Worm (Caenorhabditis elegans) whole organism, L1 larva: ENCODE measurements around the gene mam-1.

Experiments used
- C04F5.9 ChIP-seq: sonication (generic microtip); optimal IDR thresholded peaks from 2 replicates; lab custom pipeline; 2016; ENCODE audit warnings: missing genetic modification characterization, missing compliant biosample characterization
- F16B12.6 ChIP-seq: fragments of 150-350 bp; optimal IDR thresholded peaks from 2 replicates; lab custom pipeline; 2014; ENCODE audit warnings: missing biosample characterization, missing genetic modification characterization
- Y116A8C.19 ChIP-seq: sonication (generic microtip); optimal IDR thresholded peaks from 2 replicates; lab custom pipeline; 2016; ENCODE audit warnings: missing compliant biosample characterization, missing genetic modification characterization, borderline replicate concordance
- alr-1 ChIP-seq: fragments of 200-800 bp; sonication (Bioruptor generic); optimal IDR thresholded peaks from 2 replicates; lab custom pipeline; 2018; ENCODE audit warnings: borderline replicate concordance, mild to moderate bottlenecking, missing genetic modification characterization, missing compliant biosample characterization
- ceh-63 ChIP-seq: fragments of 200-800 bp; sonication (Bioruptor generic); optimal IDR thresholded peaks from 2 replicates; lab custom pipeline; 2018; ENCODE audit warnings: mild to moderate bottlenecking, missing genetic modification characterization, missing compliant biosample characterization
- ceh-8 ChIP-seq: fragments of 200-800 bp; sonication (Bioruptor generic); optimal IDR thresholded peaks from 2 replicates; lab custom pipeline; 2018; ENCODE audit warnings: mild to moderate bottlenecking, missing genetic modification characterization, moderate library complexity, missing compliant biosample characterization
- ceh-82 ChIP-seq, 3 experiments: fragments of 150-350 bp in 1 of 3; sonication (generic microtip) in 2 of 3; optimal IDR thresholded peaks; 2 replicates each; lab custom pipeline; 2014 to 2017; ENCODE audit warnings: missing biosample characterization in 3 of 3, missing genetic modification characterization in 3 of 3
- ces-1 ChIP-seq: fragments of 150-350 bp; optimal IDR thresholded peaks from 2 replicates; lab custom pipeline; 2014; ENCODE audit warnings: missing biosample characterization, missing genetic modification reagents, missing genetic modification characterization
- dsc-1 ChIP-seq: sonication (generic microtip); optimal IDR thresholded peaks from 2 replicates; lab custom pipeline; 2016; ENCODE audit warnings: mild to moderate bottlenecking, missing genetic modification characterization, missing compliant biosample characterization
- egl-13 ChIP-seq: sonication (generic microtip); optimal IDR thresholded peaks from 2 replicates; lab custom pipeline; 2016; ENCODE audit warnings: missing genotype, missing genetic modification reagents, missing genetic modification characterization, missing compliant biosample characterization
- egl-27 ChIP-seq, 2 experiments: fragments of 150-350 bp in 1 of 2; sonication (generic microtip); optimal IDR thresholded peaks; 3 replicates each; lab custom pipeline; 2017 to 2018; ENCODE audit warnings: missing biosample characterization in 2 of 2, missing genetic modification characterization in 2 of 2, missing genetic modification reagents in 2 of 2
- elt-2 ChIP-seq: sonication (generic microtip); optimal IDR thresholded peaks from 2 replicates; lab custom pipeline; 2016; ENCODE audit warnings: missing genetic modification characterization, mild to moderate bottlenecking, inconsistent platforms, missing compliant biosample characterization, missing genetic modification reagents
- elt-3 ChIP-seq, 6 experiments: fragments of 150-350 bp in 1 of 6; sonication (generic microtip); optimal IDR thresholded peaks; 2 replicates each; lab custom pipeline; 2017 to 2018; ENCODE audit warnings: missing biosample characterization in 6 of 6, missing genetic modification characterization in 6 of 6, inconsistent platforms in 1 of 6
- fkh-10 ChIP-seq: sonication (generic microtip); optimal IDR thresholded peaks from 2 replicates; lab custom pipeline; 2017; ENCODE audit warnings: missing biosample characterization, missing genetic modification reagents, missing genetic modification characterization
- fkh-4 ChIP-seq: sonication (generic microtip); optimal IDR thresholded peaks from 2 replicates; lab custom pipeline; 2016; ENCODE audit warnings: missing compliant biosample characterization, missing genetic modification characterization, borderline replicate concordance
- fkh-8 ChIP-seq: sonication (generic microtip); optimal IDR thresholded peaks from 2 replicates; lab custom pipeline; 2016; ENCODE audit warnings: mild to moderate bottlenecking, missing genetic modification characterization, missing compliant biosample characterization
- grh-1 ChIP-seq: fragments of 200-800 bp; sonication (Bioruptor generic); IDR thresholded peaks from 2 replicates; pipeline ENCODE4 v1.3.6; 2022; ENCODE audit warnings: missing genetic modification reagents, missing genetic modification characterization, missing compliant biosample characterization
- hlh-17 ChIP-seq: fragments of 200-800 bp; sonication (Bioruptor generic); optimal IDR thresholded peaks from 2 replicates; lab custom pipeline; 2018; ENCODE audit warnings: missing genetic modification characterization, mild to moderate bottlenecking, missing compliant biosample characterization, moderate library complexity, borderline replicate concordance
- lin-14 ChIP-seq: fragments of 200-800 bp; sonication (Bioruptor generic); optimal IDR thresholded peaks from 2 replicates; lab custom pipeline; 2018; ENCODE audit warnings: mild to moderate bottlenecking, missing genetic modification characterization, moderate library complexity, missing compliant biosample characterization
- lin-35 ChIP-seq, 2 experiments: fragments of 150-350 bp; optimal IDR thresholded peaks; 2 replicates each; lab custom pipeline; 2014; ENCODE audit warnings: missing biosample characterization in 2 of 2, missing genetic modification characterization in 2 of 2, missing genetic modification reagents in 2 of 2
- lir-3 ChIP-seq: sonication (generic microtip); optimal IDR thresholded peaks from 2 replicates; lab custom pipeline; 2016; ENCODE audit warnings: mild to moderate bottlenecking, missing genetic modification characterization, moderate library complexity, missing compliant biosample characterization; ENCODE audit not compliant: poor library complexity
- mab-9 ChIP-seq: fragments of 200-800 bp; sonication (Bioruptor generic); IDR thresholded peaks from 2 replicates; pipeline ENCODE4 v1.3.6; 2022; ENCODE audit warnings: missing genetic modification reagents, missing genetic modification characterization, missing compliant biosample characterization
- mef-2 ChIP-seq: fragments of 150-350 bp; optimal IDR thresholded peaks from 2 replicates; lab custom pipeline; 2014; ENCODE audit warnings: missing biosample characterization, missing genetic modification characterization
- mep-1 ChIP-seq: fragments of 150-350 bp; optimal IDR thresholded peaks from 2 replicates; lab custom pipeline; 2014; ENCODE audit warnings: missing biosample characterization, missing genetic modification characterization
- nhr-12 ChIP-seq: sonication (generic microtip); optimal IDR thresholded peaks from 2 replicates; lab custom pipeline; 2017; ENCODE audit warnings: missing biosample characterization, missing genetic modification characterization
- nhr-20 ChIP-seq: sonication (generic microtip); optimal IDR thresholded peaks from 2 replicates; lab custom pipeline; 2016; ENCODE audit warnings: mild to moderate bottlenecking, missing genetic modification characterization, missing compliant biosample characterization
- nhr-47 ChIP-seq: sonication (generic microtip); optimal IDR thresholded peaks from 2 replicates; lab custom pipeline; 2016; ENCODE audit warnings: mild to moderate bottlenecking, missing genetic modification characterization, moderate library complexity, missing compliant biosample characterization
- nhr-71 ChIP-seq: sonication (generic microtip); optimal IDR thresholded peaks from 2 replicates; lab custom pipeline; 2016; ENCODE audit warnings: mild to moderate bottlenecking, missing genetic modification characterization, moderate library complexity, missing compliant biosample characterization
- nhr-77 ChIP-seq: fragments of 150-350 bp; optimal IDR thresholded peaks from 2 replicates; lab custom pipeline; 2014; ENCODE audit warnings: missing biosample characterization, missing genetic modification characterization
- nhr-90 ChIP-seq: sonication (generic microtip); optimal IDR thresholded peaks from 2 replicates; lab custom pipeline; 2016; ENCODE audit warnings: mild to moderate bottlenecking, missing genetic modification characterization, missing compliant biosample characterization; ENCODE audit not compliant: poor library complexity
- rnt-1 ChIP-seq: sonication (generic microtip); optimal IDR thresholded peaks from 2 replicates; lab custom pipeline; 2016; ENCODE audit warnings: mild to moderate bottlenecking, missing genetic modification characterization, moderate library complexity, missing compliant biosample characterization
- snu-23 ChIP-seq: sonication (generic microtip); optimal IDR thresholded peaks from 2 replicates; lab custom pipeline; 2016; ENCODE audit warnings: missing genetic modification characterization, missing compliant biosample characterization
- sptf-1 ChIP-seq: fragments of 150-350 bp; optimal IDR thresholded peaks from 2 replicates; lab custom pipeline; 2014; ENCODE audit warnings: missing biosample characterization, missing genetic modification characterization
- swsn-7 ChIP-seq: sonication (generic microtip); optimal IDR thresholded peaks from 2 replicates; lab custom pipeline; 2016; ENCODE audit warnings: missing genetic modification characterization, missing compliant biosample characterization
- tlp-1 ChIP-seq: fragments of 150-350 bp; optimal IDR thresholded peaks from 2 replicates; lab custom pipeline; 2014; ENCODE audit warnings: missing biosample characterization, missing genetic modification characterization
- unc-130 ChIP-seq: fragments of 150-350 bp; optimal IDR thresholded peaks from 2 replicates; lab custom pipeline; 2017; ENCODE audit warnings: missing biosample characterization, missing genetic modification characterization, inconsistent platforms
- unc-62 ChIP-seq: fragments of 150-350 bp; optimal IDR thresholded peaks from 2 replicates; lab custom pipeline; 2014; ENCODE audit warnings: missing biosample characterization, missing genetic modification reagents, missing genetic modification characterization
- unc-86 ChIP-seq: sonication (generic microtip); optimal IDR thresholded peaks from 2 replicates; lab custom pipeline; 2016; ENCODE audit warnings: missing genetic modification characterization, missing compliant biosample characterization
- xbp-1 ChIP-seq: sonication (generic microtip); optimal IDR thresholded peaks from 2 replicates; lab custom pipeline; 2016; ENCODE audit warnings: missing genetic modification characterization, missing compliant biosample characterization
- ztf-4 ChIP-seq: fragments of 150-350 bp; optimal IDR thresholded peaks from 2 replicates; lab custom pipeline; 2014; ENCODE audit warnings: missing biosample characterization, missing genetic modification characterization

mam-1 gene

DNA sequence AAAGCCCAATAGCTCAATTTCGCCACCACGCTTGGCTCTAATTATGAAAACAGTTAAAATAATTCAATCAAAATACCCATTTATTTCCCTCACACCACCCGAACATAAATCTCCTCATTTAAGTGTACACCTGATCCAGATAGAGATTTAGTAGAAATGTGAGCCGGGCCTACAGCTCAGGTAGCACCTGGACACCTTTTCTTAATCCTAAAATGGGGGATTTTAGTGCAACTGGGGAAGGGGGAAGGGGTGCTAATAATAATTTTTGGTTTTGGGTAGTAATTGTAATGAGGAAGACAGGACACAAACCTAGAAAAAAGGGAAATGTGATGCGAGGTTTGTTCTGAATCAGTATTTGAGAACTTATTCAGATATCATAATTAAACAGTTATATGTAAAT, 34.6 kb downstream of the mam-1 start:
- TF ChIP-seq lin-14 (GFP tag; lab: Kevin White, UChicago) = no peak
- no peak for TF ChIP-seq hlh-17
- no peak for TF ChIP-seq mep-1 (tag; lab: Kevin White, UChicago)
- TF ChIP-seq nhr-90 (tag; lab: Kevin White, UChicago) = no peak
- no peak for TF ChIP-seq rnt-1 (tag; lab: Kevin White, UChicago)
- TF ChIP-seq ztf-4 = no peak
- TF ChIP-seq tlp-1 (tag; lab: Kevin White, UChicago) = no peak
- no peak for TF ChIP-seq nhr-20 (tag; lab: Kevin White, UChicago)
- no peak for TF ChIP-seq egl-27 (tag; optimal IDR thresholded peaks at IDR 0.05; lab: Kevin White, UChicago)
- no peak for TF ChIP-seq fkh-4 (tag; lab: Kevin White, UChicago)
- no peak for TF ChIP-seq ceh-8
- no peak for TF ChIP-seq lir-3
- TF ChIP-seq alr-1 (tag; lab: Kevin White, UChicago) = no peak
- TF ChIP-seq mef-2 (tag; lab: Kevin White, UChicago) = no peak
- no peak for TF ChIP-seq C04F5.9 (tag; lab: Kevin White, UChicago)

DNA sequence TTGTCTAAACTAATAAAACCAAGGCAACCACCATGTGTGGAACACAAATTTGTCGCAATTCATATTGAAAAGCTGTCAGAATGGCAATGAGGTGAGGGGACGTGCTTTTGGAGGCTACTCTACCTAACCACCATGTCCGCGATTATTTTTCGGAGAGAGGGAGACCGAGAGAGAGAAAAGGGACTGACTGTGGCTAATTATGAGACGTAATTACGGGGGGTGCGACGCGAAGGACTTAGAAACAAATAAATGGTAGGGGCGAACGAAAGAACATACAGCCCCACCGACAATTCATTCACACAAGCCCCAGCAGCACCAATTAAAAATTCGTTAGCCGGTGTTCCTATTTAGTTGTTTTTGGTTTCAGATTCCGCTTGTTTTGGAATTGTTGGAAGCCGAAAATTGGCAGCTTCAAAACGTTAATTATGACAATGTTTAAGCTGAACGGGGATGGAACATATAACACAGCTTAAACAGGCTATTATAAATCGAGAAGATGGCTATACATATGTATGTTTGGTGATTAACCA, 35.4 kb downstream of the mam-1 start:
- TF ChIP-seq dsc-1 (no peak), mep-1 (tag; lab: Kevin White, UChicago) (no peak), ceh-63 (GFP tag; lab: Kevin White, UChicago) (no peak), F16B12.6 (tag; lab: Kevin White, UChicago) (no peak), mef-2 (tag; lab: Kevin White, UChicago) (no peak), unc-62 (GFP tag; lab: Kevin White, UChicago) (no peak), alr-1 (tag; lab: Kevin White, UChicago) (no peak)

DNA sequence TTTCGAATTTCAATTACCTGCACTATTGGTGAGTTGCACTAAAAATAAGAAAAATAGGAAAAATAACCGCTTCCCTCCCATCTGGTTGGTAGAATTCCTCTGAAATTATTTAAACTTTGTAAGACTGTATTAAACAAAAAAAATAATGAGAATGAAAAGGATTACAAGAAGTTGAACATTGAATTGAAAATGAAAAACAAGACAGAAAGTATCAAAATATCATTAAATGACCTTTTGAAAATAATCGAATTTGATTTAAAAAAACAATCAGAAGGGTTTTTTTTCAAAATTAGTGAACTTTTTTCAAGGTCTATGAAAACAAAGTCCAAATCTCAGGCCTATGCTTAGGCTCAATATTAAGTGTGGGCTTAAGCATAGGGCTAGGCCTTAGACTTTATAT, 36.8 kb downstream of the mam-1 start, which contains the start of gene igcm-1:
igcm-1 (minus strand) TSS at position 101 of the 400 bp plus-strand sequence.
- TF ChIP-seq nhr-12 (tag; lab: Kevin White, UChicago) = no peak

DNA sequence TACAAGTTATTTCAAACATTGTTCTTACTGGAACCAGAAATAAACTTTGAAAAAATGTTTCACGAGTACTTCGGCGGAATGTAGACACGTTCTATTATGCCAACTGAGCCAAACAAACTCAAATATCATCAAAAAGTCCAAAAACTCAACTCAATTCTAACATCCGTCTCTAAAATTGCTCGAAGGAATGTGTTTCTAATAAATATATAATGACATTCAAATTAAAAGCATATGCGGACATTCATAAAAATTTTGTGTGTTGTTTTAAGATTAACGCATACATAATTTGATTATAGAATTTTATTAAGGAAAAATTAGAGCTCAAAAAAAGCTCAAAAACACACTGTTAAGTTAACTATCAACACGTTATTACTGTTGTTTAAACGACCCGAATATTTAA, 42.8 kb downstream of the mam-1 start:
- peak; percentile 90 for TF ChIP-seq dsc-1
- TF ChIP-seq xbp-1 (tag; lab: Kevin White, UChicago) = no peak
- TF ChIP-seq fkh-8 = no peak
- no peak for TF ChIP-seq swsn-7 (tag; lab: Kevin White, UChicago)
- TF ChIP-seq nhr-77 (tag; lab: Kevin White, UChicago) = no peak
- no peak for TF ChIP-seq grh-1 (GFP tag; lab: Robert Waterston, UW)
- TF ChIP-seq ztf-4 = no peak
- TF ChIP-seq mab-9 (GFP tag; lab: Robert Waterston, UW) = no peak
- no peak for TF ChIP-seq ces-1
- no peak for TF ChIP-seq Y116A8C.19 (tag; lab: Kevin White, UChicago)
- TF ChIP-seq fkh-4 (tag; lab: Kevin White, UChicago) = peak; percentile 89
- no peak for TF ChIP-seq elt-3 (tag; optimal IDR thresholded peaks at IDR 0.05; lab: Kevin White, UChicago)
- TF ChIP-seq unc-86 = no peak
- TF ChIP-seq sptf-1 = no peak
- TF ChIP-seq unc-62 (GFP tag; lab: Kevin White, UChicago) = no peak

DNA sequence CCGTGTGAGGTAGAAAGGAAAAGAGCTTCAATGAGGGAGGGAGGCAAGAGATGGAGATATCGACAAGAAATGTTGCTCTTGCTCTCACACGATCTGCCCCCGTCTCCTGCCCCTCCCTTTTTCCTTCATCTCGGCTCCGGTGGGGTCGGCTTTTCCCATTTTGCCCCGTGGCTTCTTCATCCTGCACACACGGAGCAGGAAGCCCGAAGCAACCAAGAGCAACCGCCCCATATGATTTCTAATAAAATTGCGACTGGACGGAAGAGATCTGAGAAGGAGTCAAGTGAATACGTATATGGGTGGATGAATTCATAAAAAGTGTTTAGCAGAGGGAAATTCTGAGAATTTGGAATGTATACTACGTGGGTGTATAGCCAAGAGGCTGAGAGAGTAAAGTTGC, 43.5 kb downstream of the mam-1 start:
- TF ChIP-seq nhr-47 (peak; percentile 63), nhr-71 (tag; lab: Kevin White, UChicago) (peak; percentile 59), fkh-8 (peak; percentile 93), snu-23 (peak; percentile 9), unc-86 (peak; percentile 20), dsc-1 (peak; percentile 47), elt-3 (tag; optimal IDR thresholded peaks at IDR 0.05; lab: Kevin White, UChicago) (no peak), ceh-82 (tag; optimal IDR thresholded peaks at IDR 0.05; lab: Kevin White, UChicago) (peak in 1 of 3 experiments; percentile 46), ces-1 (no peak), elt-2 (tag; lab: Kevin White, UChicago) (no peak), unc-130 (tag; lab: Kevin White, UChicago) (no peak), egl-13 (tag; lab: Kevin White, UChicago) (peak; percentile 71), fkh-10 (GFP tag; lab: Kevin White, UChicago) (peak; percentile 45), swsn-7 (tag; lab: Kevin White, UChicago) (peak; percentile 21), lin-14 (GFP tag; lab: Kevin White, UChicago) (peak; percentile 74), ceh-63 (GFP tag; lab: Kevin White, UChicago) (no peak), lin-35 (GFP tag; optimal IDR thresholded peaks at IDR 0.05; lab: Kevin White, UChicago) (peak in 1 of 2 experiments; percentile 3)
